Fruit fly (Drosophila melanogaster): Measurements from ENCODE around the gene CG7519.

DNA sequence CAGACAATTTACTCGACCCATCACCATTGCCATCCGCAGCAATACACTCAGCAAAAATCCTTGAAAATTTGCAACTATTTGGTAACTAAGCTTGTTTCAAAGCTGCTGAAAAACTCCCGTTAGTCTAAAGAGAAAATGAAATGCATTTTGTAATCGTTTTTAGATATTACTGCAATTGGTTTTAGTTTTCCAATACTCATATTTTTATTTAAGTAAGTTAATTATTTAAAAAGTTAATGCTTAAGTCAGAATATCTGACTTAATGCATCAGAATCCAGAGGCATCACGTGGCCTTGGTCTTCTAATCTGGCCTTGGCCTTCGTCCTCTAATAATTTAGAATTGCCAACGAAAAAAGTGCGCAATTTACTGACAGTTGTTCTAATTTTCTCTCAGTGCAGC is 30.0 kb upstream of the CG7519 start:
- TF ChIP-seq net (GFP tag; optimal IDR thresholded peaks at IDR 0.05) = no peak
- TF ChIP-seq fd59A (GFP tag; optimal IDR thresholded peaks at IDR 0.05) = no peak
- TF ChIP-seq Lpt (GFP tag; optimal IDR thresholded peaks at IDR 0.05) = no peak
- TF ChIP-seq CG10631 (GFP tag; optimal IDR thresholded peaks at IDR 0.05) = no peak
- no peak for TF ChIP-seq CG11902 (GFP tag; optimal IDR thresholded peaks at IDR 0.05)
- no peak for TF ChIP-seq CG31627 (GFP tag; optimal IDR thresholded peaks at IDR 0.05)
- TF ChIP-seq CG1621 (tag; optimal IDR thresholded peaks at IDR 0.05) = no peak
- TF ChIP-seq Sox15 (GFP tag; optimal IDR thresholded peaks at IDR 0.05) = no peak
- no peak for TF ChIP-seq CG34406 (GFP tag; optimal IDR thresholded peaks at IDR 0.05)
- TF ChIP-seq CG15336 (GFP tag; IDR thresholded peaks at IDR 0.05) = no peak
- TF ChIP-seq CG6854 (GFP tag; optimal IDR thresholded peaks at IDR 0.05) = no peak

Measured in whole organism, prepupa.